Worm (Caenorhabditis elegans) whole organism, L1 larva: ENCODE measurements around the gene F08G5.3.

Experiments
- C04F5.9 ChIP-seq: sonication (generic microtip); optimal IDR thresholded peaks from 2 replicates; lab custom pipeline; 2016; ENCODE audit warnings: missing genetic modification characterization, missing compliant biosample characterization
- Y116A8C.19 ChIP-seq: sonication (generic microtip); optimal IDR thresholded peaks from 2 replicates; lab custom pipeline; 2016; ENCODE audit warnings: missing compliant biosample characterization, missing genetic modification characterization, borderline replicate concordance
- aly-2 ChIP-seq: fragments of 150-350 bp; optimal IDR thresholded peaks from 2 replicates; lab custom pipeline; 2014; ENCODE audit warnings: missing biosample characterization, missing genetic modification characterization
- ama-1 ChIP-seq: fragments of 150-350 bp; optimal IDR thresholded peaks from 2 replicates; lab custom pipeline; 2014
- blmp-1 ChIP-seq: fragments of 150-350 bp; optimal IDR thresholded peaks from 2 replicates; lab custom pipeline; 2014; ENCODE audit warnings: missing biosample characterization, missing genetic modification characterization
- ceh-8 ChIP-seq: fragments of 200-800 bp; sonication (Bioruptor generic); optimal IDR thresholded peaks from 2 replicates; lab custom pipeline; 2018; ENCODE audit warnings: mild to moderate bottlenecking, missing genetic modification characterization, moderate library complexity, missing compliant biosample characterization
- ceh-88 ChIP-seq: fragments of 200-800 bp; sonication (Bioruptor generic); IDR thresholded peaks from 2 replicates; pipeline ENCODE4 v1.3.6; 2022; ENCODE audit warnings: missing genetic modification characterization, missing compliant biosample characterization
- ces-1 ChIP-seq: fragments of 150-350 bp; optimal IDR thresholded peaks from 2 replicates; lab custom pipeline; 2014; ENCODE audit warnings: missing biosample characterization, missing genetic modification reagents, missing genetic modification characterization
- dsc-1 ChIP-seq: sonication (generic microtip); optimal IDR thresholded peaks from 2 replicates; lab custom pipeline; 2016; ENCODE audit warnings: mild to moderate bottlenecking, missing genetic modification characterization, missing compliant biosample characterization
- efl-3 ChIP-seq: fragments of 200-800 bp; sonication (Bioruptor generic); optimal IDR thresholded peaks from 2 replicates; lab custom pipeline; 2018; ENCODE audit warnings: mild to moderate bottlenecking, missing genetic modification characterization, missing compliant biosample characterization
- egl-27 ChIP-seq, 2 experiments: fragments of 150-350 bp in 1 of 2; sonication (generic microtip); optimal IDR thresholded peaks; 3 replicates each; lab custom pipeline; 2017 to 2018; ENCODE audit warnings: missing biosample characterization in 2 of 2, missing genetic modification characterization in 2 of 2, missing genetic modification reagents in 2 of 2
- elt-2 ChIP-seq: sonication (generic microtip); optimal IDR thresholded peaks from 2 replicates; lab custom pipeline; 2016; ENCODE audit warnings: missing genetic modification characterization, mild to moderate bottlenecking, inconsistent platforms, missing compliant biosample characterization, missing genetic modification reagents
- fkh-10 ChIP-seq: sonication (generic microtip); optimal IDR thresholded peaks from 2 replicates; lab custom pipeline; 2017; ENCODE audit warnings: missing biosample characterization, missing genetic modification reagents, missing genetic modification characterization
- fkh-4 ChIP-seq: sonication (generic microtip); optimal IDR thresholded peaks from 2 replicates; lab custom pipeline; 2016; ENCODE audit warnings: missing compliant biosample characterization, missing genetic modification characterization, borderline replicate concordance
- fos-1 ChIP-seq: fragments of 150-350 bp; optimal IDR thresholded peaks from 2 replicates; lab custom pipeline; 2014; ENCODE audit warnings: missing biosample characterization, missing genetic modification characterization
- grh-1 ChIP-seq: fragments of 200-800 bp; sonication (Bioruptor generic); IDR thresholded peaks from 2 replicates; pipeline ENCODE4 v1.3.6; 2022; ENCODE audit warnings: missing genetic modification reagents, missing genetic modification characterization, missing compliant biosample characterization
- hlh-4 ChIP-seq: sonication (generic microtip); optimal IDR thresholded peaks from 2 replicates; lab custom pipeline; 2016; ENCODE audit warnings: mild to moderate bottlenecking, missing genetic modification characterization, missing compliant biosample characterization
- hpl-2 ChIP-seq: fragments of 150-350 bp; optimal IDR thresholded peaks from 2 replicates; lab custom pipeline; 2014; ENCODE audit warnings: missing biosample characterization, missing genetic modification reagents, missing genetic modification characterization
- irx-1 ChIP-seq: sonication (generic microtip); optimal IDR thresholded peaks from 2 replicates; lab custom pipeline; 2016; ENCODE audit warnings: missing genetic modification characterization, missing compliant biosample characterization
- isw-1 ChIP-seq: fragments of 200-800 bp; sonication (Bioruptor generic); IDR thresholded peaks from 2 replicates; pipeline ENCODE4 v1.3.6; 2022; ENCODE audit warnings: missing genetic modification characterization, missing compliant biosample characterization
- lin-13 ChIP-seq: fragments of 150-350 bp; optimal IDR thresholded peaks from 2 replicates; lab custom pipeline; 2014; ENCODE audit warnings: missing biosample characterization, missing genetic modification reagents, missing genetic modification characterization
- lin-14 ChIP-seq: fragments of 200-800 bp; sonication (Bioruptor generic); optimal IDR thresholded peaks from 2 replicates; lab custom pipeline; 2018; ENCODE audit warnings: mild to moderate bottlenecking, missing genetic modification characterization, moderate library complexity, missing compliant biosample characterization
- lin-15B ChIP-seq: fragments of 150-350 bp; sonication (generic microtip); optimal IDR thresholded peaks from 3 replicates; lab custom pipeline; 2014; ENCODE audit warnings: missing biosample characterization, missing genetic modification characterization
- lin-35 ChIP-seq, 2 experiments: fragments of 150-350 bp; optimal IDR thresholded peaks; 2 replicates each; lab custom pipeline; 2014; ENCODE audit warnings: missing biosample characterization in 2 of 2, missing genetic modification characterization in 2 of 2, missing genetic modification reagents in 2 of 2
- lin-39 ChIP-seq: fragments of 150-350 bp; optimal IDR thresholded peaks from 2 replicates; lab custom pipeline; 2014; ENCODE audit warnings: missing biosample characterization, missing genetic modification reagents, missing genetic modification characterization
- mdl-1 ChIP-seq, 2 experiments: fragments of 150-350 bp; optimal IDR thresholded peaks; 2 replicates each; lab custom pipeline; 2014 to 2017; ENCODE audit warnings: missing biosample characterization in 2 of 2, missing genetic modification characterization in 2 of 2, inconsistent platforms in 1 of 2
- nhr-11 ChIP-seq: fragments of 150-350 bp; optimal IDR thresholded peaks from 2 replicates; lab custom pipeline; 2014; ENCODE audit warnings: missing biosample characterization, missing genetic modification characterization
- nhr-19 ChIP-seq: fragments of 200-800 bp; sonication (Bioruptor generic); conservative IDR thresholded peaks from 2 replicates; pipeline ENCODE4 v1.3.6; 2022; ENCODE audit warnings: missing genetic modification characterization, missing compliant biosample characterization
- nhr-237 ChIP-seq: fragments of 150-350 bp; optimal IDR thresholded peaks from 2 replicates; lab custom pipeline; 2014; ENCODE audit warnings: missing biosample characterization, missing genetic modification characterization
- nhr-47 ChIP-seq: sonication (generic microtip); optimal IDR thresholded peaks from 2 replicates; lab custom pipeline; 2016; ENCODE audit warnings: mild to moderate bottlenecking, missing genetic modification characterization, moderate library complexity, missing compliant biosample characterization
- nhr-71 ChIP-seq: sonication (generic microtip); optimal IDR thresholded peaks from 2 replicates; lab custom pipeline; 2016; ENCODE audit warnings: mild to moderate bottlenecking, missing genetic modification characterization, moderate library complexity, missing compliant biosample characterization
- nhr-77 ChIP-seq: fragments of 150-350 bp; optimal IDR thresholded peaks from 2 replicates; lab custom pipeline; 2014; ENCODE audit warnings: missing biosample characterization, missing genetic modification characterization
- nhr-84 ChIP-seq: sonication (generic microtip); optimal IDR thresholded peaks from 2 replicates; lab custom pipeline; 2017; ENCODE audit warnings: missing biosample characterization, missing genetic modification characterization
- pag-3 ChIP-seq: sonication (generic microtip); optimal IDR thresholded peaks from 2 replicates; lab custom pipeline; 2017; ENCODE audit warnings: missing genetic modification characterization, mild to moderate bottlenecking, missing compliant biosample characterization, antibody characterized with exemption, borderline replicate concordance; ENCODE audit not compliant: insufficient read depth
- skn-1 ChIP-seq: fragments of 150-350 bp; optimal IDR thresholded peaks from 2 replicates; lab custom pipeline; 2014; ENCODE audit warnings: missing biosample characterization, missing genetic modification characterization
- snpc-4 ChIP-seq: fragments of 150-350 bp; optimal IDR thresholded peaks from 2 replicates; lab custom pipeline; 2014; ENCODE audit warnings: missing biosample characterization, missing genetic modification characterization
- snu-23 ChIP-seq: sonication (generic microtip); optimal IDR thresholded peaks from 2 replicates; lab custom pipeline; 2016; ENCODE audit warnings: missing genetic modification characterization, missing compliant biosample characterization
- sptf-1 ChIP-seq: fragments of 150-350 bp; optimal IDR thresholded peaks from 2 replicates; lab custom pipeline; 2014; ENCODE audit warnings: missing biosample characterization, missing genetic modification characterization
- tlp-1 ChIP-seq: fragments of 150-350 bp; optimal IDR thresholded peaks from 2 replicates; lab custom pipeline; 2014; ENCODE audit warnings: missing biosample characterization, missing genetic modification characterization
- unc-130 ChIP-seq: fragments of 150-350 bp; optimal IDR thresholded peaks from 2 replicates; lab custom pipeline; 2017; ENCODE audit warnings: missing biosample characterization, missing genetic modification characterization, inconsistent platforms
- unc-30 ChIP-seq: sonication (generic microtip); optimal IDR thresholded peaks from 2 replicates; lab custom pipeline; 2017; ENCODE audit warnings: missing biosample characterization, missing genetic modification characterization
- unc-62 ChIP-seq: fragments of 150-350 bp; optimal IDR thresholded peaks from 2 replicates; lab custom pipeline; 2014; ENCODE audit warnings: missing biosample characterization, missing genetic modification reagents, missing genetic modification characterization
- xbp-1 ChIP-seq: sonication (generic microtip); optimal IDR thresholded peaks from 2 replicates; lab custom pipeline; 2016; ENCODE audit warnings: missing genetic modification characterization, missing compliant biosample characterization
- zag-1 ChIP-seq: fragments of 150-350 bp; optimal IDR thresholded peaks from 2 replicates; lab custom pipeline; 2014; ENCODE audit warnings: missing biosample characterization, missing genetic modification characterization
- ztf-11 ChIP-seq, 2 experiments: sonication (generic microtip); optimal IDR thresholded peaks; 2 replicates each; lab custom pipeline; 2016 to 2017; ENCODE audit warnings: missing genetic modification characterization in 2 of 2, missing biosample characterization in 1 of 2, missing compliant biosample characterization in 1 of 2

The F08G5.3 gene

ce11 chrIV:12382864-12383263 is 34.5 kb downstream of the F08G5.3 start, which contains the start of gene thn-2:
TSS of gene thn-2 (plus strand) at chrIV:12383170.
- TF ChIP-seq xbp-1 (no peak), fkh-4 (tag; lab: Kevin White, UChicago) (no peak), unc-30 (tag; lab: Kevin White, UChicago) (no peak), ceh-88 (GFP tag; lab: Robert Waterston, UW) (no peak), snu-23 (GFP tag; lab: Kevin White, UChicago) (no peak), isw-1 (GFP tag; lab: Robert Waterston, UW) (no peak)

DNA sequence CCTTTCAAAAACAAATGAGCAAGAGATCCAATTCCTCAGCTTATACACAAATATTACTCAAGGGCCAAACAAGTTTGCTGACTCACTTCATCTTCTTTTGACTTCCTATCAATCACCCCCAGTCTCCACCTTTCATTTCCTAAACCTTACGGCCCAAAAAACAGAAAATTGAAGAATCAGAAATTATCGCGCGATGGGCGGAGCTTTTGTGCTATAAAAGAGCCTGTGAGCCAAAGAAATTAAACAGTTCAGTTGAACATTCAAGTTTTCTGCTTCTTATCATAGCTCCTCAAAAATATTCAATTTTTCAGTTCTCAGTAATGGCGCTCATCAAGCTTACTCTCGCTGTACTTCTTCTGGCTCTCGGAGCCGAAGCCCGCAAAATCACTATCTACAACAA is 37.6 kb downstream of the F08G5.3 start, which contains the start of gene thn-1:
Gene thn-1, plus strand, starts transcription at position 301 of the 400 bp plus-strand sequence.
- TF ChIP-seq aly-2 (tag; lab: Kevin White, UChicago) (no peak), C04F5.9 (tag; lab: Kevin White, UChicago) (no peak), skn-1 (tag; lab: Kevin White, UChicago) (no peak), ztf-11 (tag; optimal IDR thresholded peaks at IDR 0.05; lab: Kevin White, UChicago) (no peak), unc-30 (tag; lab: Kevin White, UChicago) (no peak)

- TF ChIP-seq elt-2 (peak; percentile 54), fkh-10 (GFP tag; lab: Kevin White, UChicago) (no peak)
Observed at ce11 chrIV:12378919-12379318, 38.5 kb downstream of the F08G5.3 start.

ce11 chrIV:12376021-12376420 is 41.4 kb downstream of the F08G5.3 start, which contains the start of gene atz-1:
TSS of gene atz-1 (minus strand) at chrIV:12376121.
- no peak for TF ChIP-seq lin-14 (GFP tag; lab: Kevin White, UChicago)
- no peak for TF ChIP-seq blmp-1 (tag; lab: Kevin White, UChicago)
- TF ChIP-seq nhr-71 (tag; lab: Kevin White, UChicago) = no peak
- no peak for TF ChIP-seq nhr-19 (GFP tag; lab: Robert Waterston, UW)
- TF ChIP-seq sptf-1 (tag; lab: Kevin White, UChicago) = no peak
- TF ChIP-seq fos-1 (tag; lab: Kevin White, UChicago) = no peak
- no peak for TF ChIP-seq snu-23 (GFP tag; lab: Kevin White, UChicago)
- no peak for TF ChIP-seq unc-30 (tag; lab: Kevin White, UChicago)
- no peak for TF ChIP-seq nhr-84 (tag; lab: Kevin White, UChicago)
- TF ChIP-seq lin-15B = no peak
- no peak for TF ChIP-seq ces-1
- no peak for TF ChIP-seq ceh-88 (GFP tag; lab: Robert Waterston, UW)
- TF ChIP-seq irx-1 (tag; lab: Kevin White, UChicago) = no peak
- no peak for TF ChIP-seq lin-13 (GFP tag; lab: Kevin White, UChicago)
- TF ChIP-seq aly-2 (tag; lab: Kevin White, UChicago) = no peak
- no peak for TF ChIP-seq nhr-77 (tag; lab: Kevin White, UChicago)
- no peak for TF ChIP-seq zag-1
- TF ChIP-seq nhr-237 (tag; lab: Kevin White, UChicago) = no peak

DNA sequence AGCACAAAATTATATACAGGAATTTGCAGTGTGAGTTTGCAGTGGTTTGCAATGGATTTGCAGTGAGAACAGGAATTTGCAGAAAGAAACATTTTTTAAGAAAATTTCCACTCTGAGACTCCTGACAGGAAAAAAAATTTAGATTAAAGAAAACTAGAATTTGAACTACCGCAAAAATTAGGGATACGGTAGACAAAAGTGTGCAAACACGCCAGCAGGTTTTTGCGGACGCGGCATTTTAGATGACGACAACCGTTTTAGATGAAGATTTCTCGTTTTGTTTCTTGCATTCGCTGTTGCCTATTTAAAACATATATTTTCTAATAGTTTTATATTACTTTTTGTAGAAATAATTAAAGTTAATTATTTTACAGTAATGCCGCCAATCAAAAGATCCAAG is 45.5 kb downstream of the F08G5.3 start, which contains the start of gene wdr-46:
Gene wdr-46, plus strand, starts transcription at position 375 of the 400 bp plus-strand sequence.
- no peak for TF ChIP-seq unc-62 (GFP tag; lab: Kevin White, UChicago)
- TF ChIP-seq dsc-1 (tag; lab: Kevin White, UChicago) = peak; percentile 91
- peak; percentile 76 for TF ChIP-seq ceh-8 (GFP tag; lab: Kevin White, UChicago)
- no peak for TF ChIP-seq hpl-2 (GFP tag; lab: Kevin White, UChicago)
- TF ChIP-seq nhr-11 (tag; lab: Kevin White, UChicago) = peak; percentile 59
- TF ChIP-seq unc-30 (tag; lab: Kevin White, UChicago) = no peak
- peak; percentile 68 for TF ChIP-seq lin-13 (GFP tag; lab: Kevin White, UChicago)
- peak; percentile 83 for TF ChIP-seq grh-1 (GFP tag; lab: Robert Waterston, UW)
- TF ChIP-seq egl-27 (tag; optimal IDR thresholded peaks at IDR 0.05; lab: Kevin White, UChicago) = no peak
- TF ChIP-seq ama-1 (lab: Kevin White, UChicago) = peak; percentile 10
- peak; percentile 98 to 99 for TF ChIP-seq lin-35 (GFP tag; optimal IDR thresholded peaks at IDR 0.05; lab: Kevin White, UChicago)
- no peak for TF ChIP-seq tlp-1 (tag; lab: Kevin White, UChicago)
- peak in 1 of 2 experiments; percentile 79 for TF ChIP-seq mdl-1 (tag; optimal IDR thresholded peaks at IDR 0.05; lab: Kevin White, UChicago)
- no peak for TF ChIP-seq hlh-4 (tag; lab: Kevin White, UChicago)
- TF ChIP-seq aly-2 (tag; lab: Kevin White, UChicago) = peak; percentile 72
- peak; percentile 83 for TF ChIP-seq lin-39 (tag; lab: Kevin White, UChicago)
- TF ChIP-seq nhr-47 (tag; lab: Kevin White, UChicago) = peak; percentile 92
- TF ChIP-seq unc-130 (tag; lab: Kevin White, UChicago) = peak; percentile 93
- TF ChIP-seq C04F5.9 (tag; lab: Kevin White, UChicago) = peak; percentile 73
- no peak for TF ChIP-seq Y116A8C.19 (tag; lab: Kevin White, UChicago)
- TF ChIP-seq blmp-1 (tag; lab: Kevin White, UChicago) = no peak
- peak; percentile 70 for TF ChIP-seq snpc-4 (tag; lab: Kevin White, UChicago)
- no peak for TF ChIP-seq pag-3 (tag; lab: Kevin White, UChicago)
- peak; percentile 18 for TF ChIP-seq efl-3 (GFP tag; lab: Kevin White, UChicago)
